Worm (Caenorhabditis elegans) whole organism, L2 larva: ENCODE measurements around the gene sqv-7.

Experiments used
- egl-27 ChIP-seq: sonication (generic microtip); optimal IDR thresholded peaks from 3 replicates; lab custom pipeline; 2017; ENCODE audit warnings: missing biosample characterization, missing genetic modification reagents, missing genetic modification characterization
- lin-13 ChIP-seq: fragments of 150-350 bp; optimal IDR thresholded peaks from 2 replicates; lab custom pipeline; 2014; ENCODE audit warnings: missing biosample characterization, missing genetic modification reagents, missing genetic modification characterization
- nhr-12 ChIP-seq: fragments of 150-350 bp; optimal IDR thresholded peaks from 2 replicates; lab custom pipeline; 2014; ENCODE audit warnings: missing biosample characterization, missing genetic modification characterization
- nhr-25 ChIP-seq: fragments of 150-350 bp; sonication (generic microtip); optimal IDR thresholded peaks from 3 replicates; lab custom pipeline; 2014; ENCODE audit warnings: missing biosample characterization, missing genetic modification characterization
- nhr-6 ChIP-seq: fragments of 150-350 bp; optimal IDR thresholded peaks from 2 replicates; lab custom pipeline; 2014; ENCODE audit warnings: missing biosample characterization, missing genetic modification characterization

ce11 chrII:7029524-7029923 is 17.0 kb upstream of the sqv-7 start:
- no peak for TF ChIP-seq egl-27
- no peak for TF ChIP-seq nhr-6 (tag; lab: Kevin White, UChicago)
- TF ChIP-seq lin-13: no peak
- TF ChIP-seq nhr-12 (tag; lab: Kevin White, UChicago): no peak
- no peak for TF ChIP-seq nhr-25 (tag; lab: Kevin White, UChicago)
